Worm (Caenorhabditis elegans): Measurements from ENCODE around the gene anat-1.

ce11 chrIV:6757011-6757410 is 13.6 kb upstream of the anat-1 start, which contains the start of gene usp-4:
- TF ChIP-seq mab-5 (tag; optimal IDR thresholded peaks at IDR 0.05) (no peak), tbx-8 (GFP tag; optimal IDR thresholded peaks at IDR 0.05) (no peak), blmp-1 (tag; optimal IDR thresholded peaks at IDR 0.05) (no peak), sptf-1 (tag; optimal IDR thresholded peaks at IDR 0.05) (no peak), nhr-28 (tag; optimal IDR thresholded peaks at IDR 0.05) (no peak)
